Fruit fly (Drosophila melanogaster) whole organism, prepupa: Measurements from ENCODE around the gene ND-B14.5A.
A peak's percentile ranks its signal among the peaks of the same experiment; 100 is the strongest.

ENCODE experiments used
- Blimp-1 ChIP-seq: fragments of 200-800 bp; sonication (Bioruptor generic); optimal IDR thresholded peaks from 3 replicates; lab custom pipeline; 2017; ENCODE audit warnings: missing biosample characterization, missing genetic modification characterization, mild to moderate bottlenecking, moderate library complexity, missing genetic modification reagents
- CG10669 ChIP-seq: fragments of 200-800 bp; sonication (Bioruptor generic); optimal IDR thresholded peaks from 3 replicates; lab custom pipeline; 2018; ENCODE audit warnings: missing biosample characterization, mild to moderate bottlenecking, missing genetic modification characterization, moderate library complexity
- CG11294 ChIP-seq: fragments of 200-800 bp; sonication (Bioruptor generic); IDR thresholded peaks from 2 replicates; pipeline ENCODE4 v1.3.6; 2022; ENCODE audit warnings: missing biosample characterization, missing genetic modification characterization
- CG11762 ChIP-seq: fragments of 200-800 bp; sonication (Bioruptor generic); optimal IDR thresholded peaks from 3 replicates; lab custom pipeline; 2016; ENCODE audit warnings: missing biosample characterization, missing genetic modification characterization; ENCODE audit not compliant: insufficient read depth
- CG11902 ChIP-seq: fragments of 200-800 bp; sonication (Bioruptor generic); optimal IDR thresholded peaks from 3 replicates; lab custom pipeline; 2016; ENCODE audit warnings: missing biosample characterization, missing genetic modification characterization
- CG15336 ChIP-seq: fragments of 200-800 bp; sonication (Bioruptor generic); IDR thresholded peaks from 2 replicates; pipeline ENCODE4 v1.3.6; 2022; ENCODE audit warnings: missing biosample characterization, missing genetic modification characterization
- CG1621 ChIP-seq: fragments of 200-800 bp; sonication (Bioruptor generic); optimal IDR thresholded peaks from 3 replicates; lab custom pipeline; 2018; ENCODE audit warnings: missing biosample characterization, mild to moderate bottlenecking, missing genetic modification characterization
- CG16779 ChIP-seq: fragments of 200-800 bp; sonication (Bioruptor generic); optimal IDR thresholded peaks from 3 replicates; lab custom pipeline; 2017; ENCODE audit warnings: missing biosample characterization, mild to moderate bottlenecking, missing genetic modification characterization
- CG3032 ChIP-seq: fragments of 200-800 bp; optimal IDR thresholded peaks from 2 replicates; lab custom pipeline; 2019; ENCODE audit warnings: missing biosample characterization, mild to moderate bottlenecking, missing genetic modification characterization, moderate library complexity
- CG31627 ChIP-seq: fragments of 200-800 bp; sonication (Bioruptor generic); optimal IDR thresholded peaks from 3 replicates; lab custom pipeline; 2016; ENCODE audit warnings: missing biosample characterization, missing genetic modification characterization
- CG32006 ChIP-seq: fragments of 200-800 bp; sonication (Bioruptor generic); optimal IDR thresholded peaks from 3 replicates; lab custom pipeline; 2017; ENCODE audit warnings: missing biosample characterization, mild to moderate bottlenecking, missing genetic modification characterization
- CG3919 ChIP-seq: fragments of 200-800 bp; sonication (Bioruptor generic); optimal IDR thresholded peaks from 3 replicates; lab custom pipeline; 2016; ENCODE audit warnings: missing biosample characterization, missing genetic modification characterization
- CG4318 ChIP-seq: fragments of 200-800 bp; sonication (Bioruptor generic); optimal IDR thresholded peaks from 3 replicates; lab custom pipeline; 2017; ENCODE audit warnings: missing biosample characterization, mild to moderate bottlenecking, missing genetic modification characterization
- CG6163 ChIP-seq: fragments of 200-800 bp; sonication (Bioruptor generic); IDR thresholded peaks from 3 replicates; pipeline ENCODE4 v1.3.6; 2022; ENCODE audit warnings: missing biosample characterization, missing genetic modification characterization
- CG6854 ChIP-seq: fragments of 200-800 bp; sonication (Bioruptor generic); optimal IDR thresholded peaks from 2 replicates; lab custom pipeline; 2017; ENCODE audit warnings: missing biosample characterization, mild to moderate bottlenecking, missing genetic modification characterization
- CG7368 ChIP-seq: fragments of 200-800 bp; sonication (Bioruptor generic); optimal IDR thresholded peaks from 3 replicates; lab custom pipeline; 2016; ENCODE audit warnings: missing biosample characterization, missing genetic modification characterization
- CG8119 ChIP-seq: fragments of 200-800 bp; sonication (Bioruptor generic); IDR thresholded peaks from 3 replicates; pipeline ENCODE4 v1.3.6; 2022; ENCODE audit warnings: missing biosample characterization, missing genetic modification characterization
- CG8319 ChIP-seq: fragments of 200-800 bp; sonication (Bioruptor generic); optimal IDR thresholded peaks from 3 replicates; lab custom pipeline; 2016; ENCODE audit warnings: missing biosample characterization, missing genetic modification characterization
- CG8632 ChIP-seq: fragments of 200-800 bp; sonication (Bioruptor generic); optimal IDR thresholded peaks from 3 replicates; lab custom pipeline; 2016; ENCODE audit warnings: missing biosample characterization, missing genetic modification characterization
- CG9139 ChIP-seq: fragments of 200-800 bp; sonication (Bioruptor generic); optimal IDR thresholded peaks from 3 replicates; lab custom pipeline; 2017; ENCODE audit warnings: missing biosample characterization, mild to moderate bottlenecking, missing genetic modification characterization
- Eip75B ChIP-seq: fragments of 200-800 bp; sonication (Bioruptor generic); optimal IDR thresholded peaks from 3 replicates; lab custom pipeline; 2016; ENCODE audit warnings: missing biosample characterization, missing genetic modification characterization
- Eip78C ChIP-seq: fragments of 200-800 bp; sonication (Bioruptor generic); peaks from one replicate; lab custom pipeline; 2016; ENCODE audit warnings: missing biosample characterization, missing genetic modification characterization
- Eip93F ChIP-seq: fragments of 200-800 bp; sonication (Bioruptor generic); optimal IDR thresholded peaks from 2 replicates; lab custom pipeline; 2016; ENCODE audit warnings: missing biosample characterization, mild to moderate bottlenecking, missing genetic modification characterization
- Ets21C ChIP-seq: fragments of 200-800 bp; sonication (Bioruptor generic); optimal IDR thresholded peaks from 3 replicates; lab custom pipeline; 2016; ENCODE audit warnings: missing biosample characterization, missing genetic modification characterization
- Ets96B ChIP-seq: fragments of 200-800 bp; optimal IDR thresholded peaks from 2 replicates; lab custom pipeline; 2019; ENCODE audit warnings: missing biosample characterization, mild to moderate bottlenecking, missing genetic modification characterization, moderate library complexity
- Hr38 ChIP-seq: sonication (Bioruptor generic); optimal IDR thresholded peaks from 2 replicates; lab custom pipeline; 2016; ENCODE audit warnings: missing biosample characterization, missing genetic modification characterization
- Hr39 ChIP-seq: fragments of 200-800 bp; sonication (Bioruptor generic); optimal IDR thresholded peaks from 2 replicates; lab custom pipeline; 2016; ENCODE audit warnings: missing biosample characterization, missing genetic modification characterization
- Hr4 ChIP-seq: fragments of 200-800 bp; sonication (Bioruptor generic); optimal IDR thresholded peaks from 3 replicates; lab custom pipeline; 2016; ENCODE audit warnings: missing biosample characterization, missing genetic modification characterization
- Met ChIP-seq: fragments of 200-800 bp; sonication (Bioruptor generic); optimal IDR thresholded peaks from 3 replicates; lab custom pipeline; 2016; ENCODE audit warnings: missing biosample characterization, missing genetic modification characterization
- OdsH ChIP-seq: fragments of 200-800 bp; sonication (Bioruptor generic); optimal IDR thresholded peaks from 3 replicates; lab custom pipeline; 2016; ENCODE audit warnings: missing biosample characterization, missing genetic modification characterization
- Smox ChIP-seq: fragments of 200-800 bp; sonication (Bioruptor generic); optimal IDR thresholded peaks from 3 replicates; lab custom pipeline; 2016; ENCODE audit warnings: missing biosample characterization, missing genetic modification characterization
- Sox102F ChIP-seq: fragments of 200-800 bp; sonication (Bioruptor generic); optimal IDR thresholded peaks from 2 replicates; lab custom pipeline; 2016; ENCODE audit warnings: missing biosample characterization, mild to moderate bottlenecking, missing genetic modification characterization
- Sox15 ChIP-seq: fragments of 200-800 bp; sonication (Bioruptor generic); optimal IDR thresholded peaks from 3 replicates; lab custom pipeline; 2016; ENCODE audit warnings: missing biosample characterization, missing genetic modification characterization
- acj6 ChIP-seq: fragments of 200-800 bp; sonication (Bioruptor generic); optimal IDR thresholded peaks from 3 replicates; lab custom pipeline; 2016; ENCODE audit warnings: missing biosample characterization, missing genetic modification characterization
- cyc ChIP-seq: fragments of 200-800 bp; sonication (Bioruptor generic); optimal IDR thresholded peaks from 3 replicates; lab custom pipeline; 2016; ENCODE audit warnings: missing biosample characterization, missing genetic modification characterization
- dsx ChIP-seq: fragments of 200-800 bp; optimal IDR thresholded peaks from 3 replicates; lab custom pipeline; 2019; ENCODE audit warnings: missing biosample characterization, mild to moderate bottlenecking, missing genetic modification characterization, moderate library complexity; ENCODE audit not compliant: poor library complexity, severe bottlenecking
- eg ChIP-seq: fragments of 200-800 bp; sonication (Bioruptor generic); IDR thresholded peaks from 3 replicates; pipeline ENCODE4 v1.3.6; 2022; ENCODE audit warnings: missing biosample characterization, missing genetic modification characterization
- fd59A ChIP-seq: fragments of 200-800 bp; sonication (Bioruptor generic); optimal IDR thresholded peaks from 2 replicates; lab custom pipeline; 2017; ENCODE audit warnings: missing biosample characterization, mild to moderate bottlenecking, missing genetic modification characterization, missing genetic modification reagents
- pdm3 ChIP-seq: fragments of 200-800 bp; sonication (Bioruptor generic); optimal IDR thresholded peaks from 3 replicates; lab custom pipeline; 2016; ENCODE audit warnings: missing biosample characterization, missing genetic modification characterization
- salr ChIP-seq, 2 experiments: fragments of 200-800 bp; sonication (Bioruptor generic); optimal IDR thresholded peaks; 3 replicates each; lab custom pipeline; 2016 to 2018; ENCODE audit warnings: missing biosample characterization in 2 of 2, missing genetic modification characterization in 2 of 2, mild to moderate bottlenecking in 1 of 2
- ss ChIP-seq, 2 experiments: fragments of 200-800 bp; sonication (Bioruptor generic); optimal IDR thresholded peaks; 2 replicates in 1 of 2; 3 replicates in 1 of 2; lab custom pipeline; 2017 to 2018; ENCODE audit warnings: mild to moderate bottlenecking in 2 of 2, missing biosample characterization in 2 of 2, missing genetic modification characterization in 2 of 2, moderate library complexity in 1 of 2
- svp ChIP-seq: fragments of 200-800 bp; sonication (Bioruptor generic); peaks from one replicate; lab custom pipeline; 2016; ENCODE audit warnings: missing biosample characterization, missing genetic modification characterization
- topi ChIP-seq: fragments of 200-800 bp; sonication (Bioruptor generic); optimal IDR thresholded peaks from 3 replicates; lab custom pipeline; 2016; ENCODE audit warnings: missing biosample characterization, missing genetic modification characterization
- vri ChIP-seq: fragments of 200-800 bp; sonication (Bioruptor generic); optimal IDR thresholded peaks from 3 replicates; lab custom pipeline; 2016; ENCODE audit warnings: missing biosample characterization, mild to moderate bottlenecking, missing genetic modification characterization

ND-B14.5A gene

DNA sequence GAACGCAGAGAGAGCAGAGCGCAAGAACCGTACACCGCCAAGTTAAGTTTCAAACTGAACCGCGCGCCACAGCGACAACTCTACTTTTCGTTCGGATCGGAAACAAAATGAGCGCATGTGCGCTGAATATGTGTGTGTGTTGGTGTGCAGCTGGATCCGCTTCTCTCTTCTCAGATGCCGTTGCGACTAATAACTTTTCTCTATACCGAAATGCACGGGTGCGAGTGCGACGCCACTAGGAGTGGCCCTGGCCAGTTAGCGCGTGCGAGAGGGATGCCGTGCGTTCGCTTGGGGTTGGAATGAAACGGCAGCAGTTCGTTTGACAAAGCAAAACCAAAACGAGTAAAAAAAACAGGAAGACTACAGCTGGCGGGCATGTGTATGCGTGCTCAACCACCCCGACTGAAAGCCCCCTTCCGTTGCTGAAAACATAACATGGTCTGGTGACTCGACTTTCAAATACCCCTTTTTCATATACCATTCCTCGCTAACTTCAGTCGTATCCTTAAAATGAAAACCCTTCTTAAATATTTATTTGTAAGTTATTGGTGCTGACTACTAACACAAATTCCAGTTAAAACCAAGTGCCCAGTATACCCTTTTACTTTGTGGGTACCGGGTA lies 35.4 kb upstream of the ND-B14.5A start (continued):
- TF ChIP-seq Hr4 (GFP tag; lab: Kevin White, UChicago): peak; percentile 100
- peak; percentile 99 for TF ChIP-seq CG11762 (GFP tag; lab: Kevin White, UChicago)
- TF ChIP-seq CG6854: peak; percentile 99
- peak; percentile 99 for TF ChIP-seq CG8319 (GFP tag; lab: Kevin White, UChicago)
- peak; percentile 96 for TF ChIP-seq Blimp-1 (GFP tag; lab: Kevin White, UChicago)
- TF ChIP-seq Hr38 (GFP tag; lab: Kevin White, UChicago): peak; percentile 95
- TF ChIP-seq dsx (GFP tag; lab: Kevin White, UChicago): peak; percentile 99
- TF ChIP-seq eg (GFP tag; lab: Robert Waterston, UW): peak; percentile 100
- peak; percentile 99 for TF ChIP-seq CG10669 (GFP tag; lab: Kevin White, UChicago)
- peak; percentile 99 for TF ChIP-seq CG4318 (GFP tag; lab: Kevin White, UChicago)
- peak; percentile 100 for TF ChIP-seq Ets96B (tag; lab: Kevin White, UChicago)
- peak; percentile 100 for TF ChIP-seq pdm3 (GFP tag; lab: Kevin White, UChicago)
- TF ChIP-seq CG3032 (tag; lab: Kevin White, UChicago): peak; percentile 100
- TF ChIP-seq CG15336 (GFP tag; lab: Robert Waterston, UW): peak; percentile 100
- TF ChIP-seq CG9139 (GFP tag; lab: Kevin White, UChicago): peak; percentile 98
- peak; percentile 99 for TF ChIP-seq CG8632
- peak; percentile 100 for TF ChIP-seq OdsH
- TF ChIP-seq Ets21C (GFP tag; lab: Kevin White, UChicago): peak; percentile 99
- peak; percentile 100 for TF ChIP-seq CG11294
- peak; percentile 99 for TF ChIP-seq ss (GFP tag; optimal IDR thresholded peaks at IDR 0.05; lab: Kevin White, UChicago)
- peak; percentile 100 for TF ChIP-seq Hr39 (GFP tag; lab: Kevin White, UChicago)

DNA sequence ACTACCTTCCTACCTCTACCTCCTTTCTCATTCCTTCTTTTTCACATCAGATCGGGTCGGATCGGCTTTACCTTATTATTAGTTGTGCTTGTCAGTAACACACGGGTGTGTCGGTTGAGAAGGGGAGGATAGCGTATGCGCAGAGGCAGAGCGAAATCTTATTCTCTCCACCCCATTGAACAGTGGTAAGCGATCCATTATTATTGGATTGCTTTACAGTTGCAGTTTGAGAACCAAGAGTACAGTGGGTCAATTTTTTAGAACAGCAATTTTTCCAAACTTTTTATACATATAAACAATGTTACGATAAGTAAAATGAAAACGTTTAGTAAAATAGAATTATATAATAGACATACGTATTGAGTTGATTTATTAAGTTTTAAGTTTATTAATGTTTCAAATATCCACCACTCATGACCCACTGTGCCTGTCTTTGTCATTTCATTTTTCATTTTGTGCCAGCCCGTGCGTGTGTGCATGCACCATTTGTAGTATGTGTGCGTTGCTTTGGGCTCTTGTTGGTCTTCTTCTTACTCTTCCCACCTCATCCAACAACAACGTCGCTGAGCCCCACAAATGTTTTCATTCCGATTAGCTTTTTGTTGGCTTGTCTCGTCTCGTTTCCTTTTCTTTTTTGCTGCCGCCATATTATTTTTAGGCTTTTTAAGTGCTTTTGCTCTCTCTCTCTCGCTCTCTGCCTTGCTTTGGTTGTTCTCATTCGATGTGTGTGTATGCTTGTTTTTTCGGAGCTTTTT lies 34.6 kb upstream of the ND-B14.5A start:
- TF ChIP-seq topi (GFP tag; lab: Kevin White, UChicago) (peak; percentile 99), pdm3 (GFP tag; lab: Kevin White, UChicago) (peak; percentile 98), CG6854 (peak; percentile 97), Eip93F (GFP tag; lab: Kevin White, UChicago) (peak; percentile 97), Met (GFP tag; lab: Kevin White, UChicago) (peak; percentile 98), CG7368 (GFP tag; lab: Kevin White, UChicago) (peak; percentile 95), Eip75B (GFP tag; lab: Kevin White, UChicago) (peak; percentile 97), acj6 (peak; percentile 98), Eip78C (peak; percentile 99), CG32006 (GFP tag; lab: Kevin White, UChicago) (peak; percentile 97), CG8119 (GFP tag; lab: Robert Waterston, UW) (peak; percentile 99), CG15336 (GFP tag; lab: Robert Waterston, UW) (peak; percentile 100), Hr4 (GFP tag; lab: Kevin White, UChicago) (peak; percentile 97), Hr38 (GFP tag; lab: Kevin White, UChicago) (peak; percentile 44), CG4318 (GFP tag; lab: Kevin White, UChicago) (peak; percentile 98), dsx (GFP tag; lab: Kevin White, UChicago) (peak; percentile 97), Sox15 (GFP tag; lab: Kevin White, UChicago) (peak; percentile 98), CG8319 (GFP tag; lab: Kevin White, UChicago) (peak; percentile 97), Hr39 (GFP tag; lab: Kevin White, UChicago) (peak; percentile 94), CG3919 (peak; percentile 98), salr (GFP tag; optimal IDR thresholded peaks at IDR 0.05; lab: Kevin White, UChicago) (peak; percentile 94 to 96), Smox (GFP tag; lab: Kevin White, UChicago) (peak; percentile 97), CG11294 (peak; percentile 98), CG3032 (tag; lab: Kevin White, UChicago) (peak; percentile 99), cyc (GFP tag; lab: Kevin White, UChicago) (peak; percentile 94), Sox102F (GFP tag; lab: Kevin White, UChicago) (peak; percentile 97), CG11902 (peak; percentile 97), Ets96B (tag; lab: Kevin White, UChicago) (peak; percentile 99), fd59A (GFP tag; lab: Kevin White, UChicago) (peak; percentile 99), ss (GFP tag; optimal IDR thresholded peaks at IDR 0.05; lab: Kevin White, UChicago) (peak; percentile 97 to 99), Blimp-1 (GFP tag; lab: Kevin White, UChicago) (peak; percentile 92), svp (peak; percentile 97), CG16779 (tag; lab: Kevin White, UChicago) (peak; percentile 97), vri (GFP tag; lab: Kevin White, UChicago) (peak; percentile 95), CG31627 (GFP tag; lab: Kevin White, UChicago) (peak; percentile 94), CG11762 (GFP tag; lab: Kevin White, UChicago) (peak; percentile 99), CG6163 (GFP tag; lab: Robert Waterston, UW) (peak; percentile 97), CG1621 (tag; lab: Kevin White, UChicago) (peak; percentile 97)
